Worm (Caenorhabditis elegans) whole organism, early embryonic: ENCODE measurements around the gene B0507.7.

ENCODE experiments used
- B0310.2 ChIP-seq: sonication (generic microtip); optimal IDR thresholded peaks from 2 replicates; lab custom pipeline; 2016; ENCODE audit warnings: mild to moderate bottlenecking, missing genetic modification characterization, missing compliant biosample characterization
- F13C5.2 ChIP-seq: sonication (generic microtip); optimal IDR thresholded peaks from 2 replicates; lab custom pipeline; 2017; ENCODE audit warnings: mild to moderate bottlenecking, missing genetic modification characterization, inconsistent platforms, missing compliant biosample characterization
- ama-1 ChIP-seq: fragments of 150-350 bp; optimal IDR thresholded peaks from 2 replicates; lab custom pipeline; 2014
- ceh-13 ChIP-seq: fragments of 200-800 bp; sonication (Bioruptor generic); optimal IDR thresholded peaks from 2 replicates; lab custom pipeline; 2018; ENCODE audit warnings: mild to moderate bottlenecking, missing genetic modification characterization, missing compliant biosample characterization
- hmg-4 ChIP-seq: fragments of 200-800 bp; sonication (Bioruptor generic); optimal IDR thresholded peaks from 2 replicates; lab custom pipeline; 2018; ENCODE audit warnings: mild to moderate bottlenecking, missing genetic modification characterization, missing compliant biosample characterization
- pes-1 ChIP-seq: fragments of 200-800 bp; sonication (Bioruptor generic); IDR thresholded peaks from 2 replicates; pipeline ENCODE4 v1.3.6; 2022; ENCODE audit warnings: missing genetic modification reagents, missing genetic modification characterization, missing compliant biosample characterization
- scrt-1 ChIP-seq: fragments of 200-800 bp; sonication (Bioruptor generic); IDR thresholded peaks from 2 replicates; pipeline ENCODE4 v1.3.6; 2022; ENCODE audit warnings: missing genetic modification characterization, missing compliant biosample characterization
- tbx-11 ChIP-seq: fragments of 200-800 bp; sonication (Bioruptor generic); IDR thresholded peaks from 2 replicates; pipeline ENCODE4 v1.3.6; 2022; ENCODE audit warnings: missing genetic modification characterization, missing compliant biosample characterization
- tbx-37 ChIP-seq: fragments of 200-800 bp; sonication (Bioruptor generic); conservative IDR thresholded peaks from 2 replicates; pipeline ENCODE4 v1.3.6; 2022; ENCODE audit warnings: missing genetic modification reagents, missing genetic modification characterization, missing compliant biosample characterization
- tra-4 ChIP-seq: sonication (generic microtip); optimal IDR thresholded peaks from 2 replicates; lab custom pipeline; 2017; ENCODE audit warnings: missing genetic modification characterization, missing compliant biosample characterization

ce11 chrV:8769154-8769553, 10.6 kb upstream of the B0507.7 start:
- TF ChIP-seq tbx-11 (GFP tag; lab: Robert Waterston, UW) = no peak
- no peak for TF ChIP-seq scrt-1 (GFP tag; lab: Robert Waterston, UW)
- TF ChIP-seq ama-1 (lab: Kevin White, UChicago) = no peak
- no peak for TF ChIP-seq tra-4 (tag; lab: Kevin White, UChicago)
- TF ChIP-seq ceh-13 (GFP tag; lab: Kevin White, UChicago) = no peak
- no peak for TF ChIP-seq pes-1 (GFP tag; lab: Robert Waterston, UW)
- no peak for TF ChIP-seq tbx-37 (GFP tag; lab: Robert Waterston, UW)
- no peak for TF ChIP-seq F13C5.2
- no peak for TF ChIP-seq B0310.2 (tag; lab: Kevin White, UChicago)
- no peak for TF ChIP-seq hmg-4 (GFP tag; lab: Kevin White, UChicago)
